Fruit fly (Drosophila melanogaster) whole organism, embryonic: ENCODE results near the gene CG33181.

Experiments used
- B-H1 ChIP-seq: fragments of 200-800 bp; sonication (Bioruptor generic); IDR thresholded peaks from 3 replicates; pipeline ENCODE4 v1.3.6; 2022; ENCODE audit warnings: missing biosample characterization, missing genetic modification characterization
- CG10209 ChIP-seq: fragments of 200-800 bp; sonication (Bioruptor generic); optimal IDR thresholded peaks from 3 replicates; lab custom pipeline; 2017; ENCODE audit warnings: missing biosample characterization, mild to moderate bottlenecking, missing genetic modification characterization, missing genetic modification reagents
- CG11085 ChIP-seq: fragments of 200-800 bp; sonication (Bioruptor generic); IDR thresholded peaks from 2 replicates; pipeline ENCODE4 v1.3.6; 2022; ENCODE audit warnings: missing biosample characterization, missing genetic modification characterization
- CG12942 ChIP-seq: fragments of 200-800 bp; sonication (Bioruptor generic); optimal IDR thresholded peaks from 3 replicates; lab custom pipeline; 2016; ENCODE audit warnings: missing biosample characterization, missing genetic modification characterization
- CG13287 ChIP-seq: fragments of 200-800 bp; sonication (Bioruptor generic); IDR thresholded peaks from 2 replicates; pipeline ENCODE4 v1.3.6; 2022; ENCODE audit warnings: missing biosample characterization, missing genetic modification characterization; ENCODE audit not compliant: partially characterized antibody
- CG13624 ChIP-seq: fragments of 200-800 bp; sonication (Bioruptor generic); optimal IDR thresholded peaks from 2 replicates; lab custom pipeline; 2016; ENCODE audit warnings: missing biosample characterization, missing genetic modification characterization
- CG14441 ChIP-seq: fragments of 200-800 bp; sonication (Bioruptor generic); IDR thresholded peaks from 2 replicates; pipeline ENCODE4 v1.3.6; 2022; ENCODE audit warnings: missing biosample characterization, missing genetic modification characterization
- CG14965 ChIP-seq: fragments of 200-800 bp; sonication (Bioruptor generic); optimal IDR thresholded peaks from 2 replicates; lab custom pipeline; 2016; ENCODE audit warnings: missing biosample characterization, missing genetic modification characterization, borderline replicate concordance
- CG1603 ChIP-seq: fragments of 200-800 bp; sonication (Bioruptor generic); optimal IDR thresholded peaks from 2 replicates; lab custom pipeline; 2019; ENCODE audit warnings: missing biosample characterization, mild to moderate bottlenecking, missing genetic modification characterization, moderate library complexity
- CG16779 ChIP-seq: fragments of 200-800 bp; sonication (Bioruptor generic); IDR thresholded peaks from 2 replicates; pipeline ENCODE4 v1.3.6; 2022; ENCODE audit warnings: missing biosample characterization, missing genetic modification characterization
- CG16813 ChIP-seq: fragments of 200-800 bp; sonication (Bioruptor generic); IDR thresholded peaks from 3 replicates; pipeline ENCODE4 v1.3.6; 2022; ENCODE audit warnings: missing biosample characterization, missing genetic modification characterization; ENCODE audit not compliant: partially characterized antibody
- CG16815 ChIP-seq: fragments of 200-800 bp; sonication (Bioruptor generic); optimal IDR thresholded peaks from 3 replicates; lab custom pipeline; 2017; ENCODE audit warnings: missing biosample characterization, mild to moderate bottlenecking, missing genetic modification characterization
- CG2678 ChIP-seq: fragments of 200-800 bp; sonication (Bioruptor generic); optimal IDR thresholded peaks from 3 replicates; lab custom pipeline; 2019; ENCODE audit warnings: missing biosample characterization, mild to moderate bottlenecking, missing genetic modification characterization, moderate library complexity
- CG30403 ChIP-seq: fragments of 200-800 bp; sonication (Bioruptor generic); optimal IDR thresholded peaks from 3 replicates; lab custom pipeline; 2016; ENCODE audit warnings: missing biosample characterization, missing genetic modification characterization
- CG6765 ChIP-seq: fragments of 200-800 bp; sonication (Bioruptor generic); optimal IDR thresholded peaks from 3 replicates; lab custom pipeline; 2017; ENCODE audit warnings: missing biosample characterization, mild to moderate bottlenecking, missing genetic modification characterization
- CG6854 ChIP-seq: fragments of 200-800 bp; sonication (Bioruptor generic); optimal IDR thresholded peaks from 3 replicates; lab custom pipeline; 2017; ENCODE audit warnings: missing biosample characterization, mild to moderate bottlenecking, missing genetic modification characterization
- CG7357 ChIP-seq: fragments of 200-800 bp; sonication (Bioruptor generic); IDR thresholded peaks from 3 replicates; pipeline ENCODE4 v1.3.6; 2022; ENCODE audit warnings: missing biosample characterization, missing genetic modification characterization
- CG7963 ChIP-seq: fragments of 200-800 bp; sonication (Bioruptor generic); IDR thresholded peaks from 3 replicates; pipeline ENCODE4 v1.3.6; 2022; ENCODE audit warnings: missing biosample characterization, missing genetic modification characterization; ENCODE audit not compliant: partially characterized antibody
- CG8089 ChIP-seq: fragments of 200-800 bp; sonication (Bioruptor generic); optimal IDR thresholded peaks from 3 replicates; lab custom pipeline; 2016; ENCODE audit warnings: missing biosample characterization, missing genetic modification characterization
- CG8281 ChIP-seq: fragments of 200-800 bp; sonication (Bioruptor generic); optimal IDR thresholded peaks from 2 replicates; lab custom pipeline; 2018; ENCODE audit warnings: missing biosample characterization, mild to moderate bottlenecking, missing genetic modification characterization, moderate library complexity
- CG9932 ChIP-seq: fragments of 200-800 bp; sonication (Bioruptor generic); IDR thresholded peaks from 2 replicates; pipeline ENCODE4 v1.3.6; 2022; ENCODE audit warnings: missing biosample characterization, missing genetic modification characterization
- CHES-1-like ChIP-seq: fragments of 200-800 bp; sonication (Bioruptor generic); optimal IDR thresholded peaks from 2 replicates; lab custom pipeline; 2016; ENCODE audit warnings: missing biosample characterization, missing genetic modification characterization
- CTCF ChIP-seq: fragments of 200-800 bp; sonication (Bioruptor generic); optimal IDR thresholded peaks from 2 replicates; lab custom pipeline; 2017; ENCODE audit warnings: missing biosample characterization, mild to moderate bottlenecking, missing genetic modification characterization, moderate library complexity
- CkIIα-i1 ChIP-seq: fragments of 200-800 bp; sonication (Bioruptor generic); IDR thresholded peaks from 2 replicates; pipeline ENCODE4 v1.3.6; 2022; ENCODE audit warnings: missing biosample characterization, missing genetic modification characterization
- Dref ChIP-seq: fragments of 200-800 bp; sonication (Bioruptor generic); IDR thresholded peaks from 2 replicates; pipeline ENCODE4 v1.3.6; 2022; ENCODE audit warnings: missing biosample characterization, missing genetic modification characterization
- ERR ChIP-seq: fragments of 200-800 bp; sonication (Bioruptor generic); optimal IDR thresholded peaks from 2 replicates; lab custom pipeline; 2016; ENCODE audit warnings: missing biosample characterization, missing genetic modification characterization
- Ets65A ChIP-seq: fragments of 200-800 bp; sonication (Bioruptor generic); peaks from one replicate; lab custom pipeline; 2016; ENCODE audit warnings: missing biosample characterization, missing genetic modification characterization
- GATAe ChIP-seq: fragments of 200-800 bp; sonication (Bioruptor generic); conservative IDR thresholded peaks from 2 replicates; pipeline ENCODE4 v1.3.6; 2022; ENCODE audit warnings: missing biosample characterization, missing genetic modification characterization
- Hand ChIP-seq: fragments of 200-800 bp; sonication (Bioruptor generic); optimal IDR thresholded peaks from 2 replicates; lab custom pipeline; 2017; ENCODE audit warnings: mild to moderate bottlenecking, missing biosample characterization, missing genetic modification reagents, missing genetic modification characterization
- Nf-YC ChIP-seq: fragments of 200-800 bp; optimal IDR thresholded peaks from 3 replicates; lab custom pipeline; 2019; ENCODE audit warnings: missing biosample characterization, mild to moderate bottlenecking, missing genetic modification characterization, moderate library complexity
- Oli ChIP-seq: fragments of 200-800 bp; sonication (Bioruptor generic); optimal IDR thresholded peaks from 2 replicates; lab custom pipeline; 2018; ENCODE audit warnings: missing biosample characterization, mild to moderate bottlenecking, missing genetic modification characterization, moderate library complexity
- Scr ChIP-seq: fragments of 200-800 bp; sonication (Bioruptor generic); IDR thresholded peaks from 2 replicates; pipeline ENCODE4 v1.3.6; 2022; ENCODE audit warnings: missing biosample characterization, missing genetic modification characterization; ENCODE audit not compliant: partially characterized antibody
- amos ChIP-seq: fragments of 200-800 bp; sonication (Bioruptor generic); IDR thresholded peaks from 2 replicates; pipeline ENCODE4 v1.3.6; 2022; ENCODE audit warnings: missing biosample characterization, missing genetic modification characterization; ENCODE audit not compliant: partially characterized antibody
- bbx ChIP-seq: fragments of 200-800 bp; sonication (Bioruptor generic); IDR thresholded peaks from 2 replicates; pipeline ENCODE4 v1.3.6; 2022; ENCODE audit warnings: missing biosample characterization, missing genetic modification characterization; ENCODE audit not compliant: partially characterized antibody
- cato ChIP-seq: fragments of 200-800 bp; sonication (Bioruptor generic); optimal IDR thresholded peaks from 2 replicates; lab custom pipeline; 2016; ENCODE audit warnings: missing biosample characterization, missing genetic modification characterization, borderline replicate concordance
- ci ChIP-seq: fragments of 200-800 bp; sonication (Bioruptor generic); IDR thresholded peaks from 3 replicates; pipeline ENCODE4 v1.3.6; 2022; ENCODE audit warnings: missing biosample characterization, missing genetic modification characterization
- danr ChIP-seq: fragments of 200-800 bp; sonication (Bioruptor generic); IDR thresholded peaks from 2 replicates; pipeline ENCODE4 v1.3.6; 2022; ENCODE audit warnings: missing biosample characterization, missing genetic modification characterization
- emc ChIP-seq: fragments of 200-800 bp; sonication (Bioruptor generic); optimal IDR thresholded peaks from 2 replicates; lab custom pipeline; 2016; ENCODE audit warnings: missing biosample characterization, missing genetic modification characterization
- fd3F ChIP-seq: fragments of 200-800 bp; sonication (Bioruptor generic); optimal IDR thresholded peaks from 2 replicates; lab custom pipeline; 2018; ENCODE audit warnings: missing biosample characterization, mild to moderate bottlenecking, missing genetic modification characterization, moderate library complexity
- hb ChIP-seq: fragments of 200-800 bp; sonication (Bioruptor generic); IDR thresholded peaks from 3 replicates; pipeline ENCODE4 v1.3.6; 2022; ENCODE audit warnings: missing biosample characterization, missing genetic modification characterization; ENCODE audit not compliant: partially characterized antibody
- ind ChIP-seq: fragments of 200-800 bp; sonication (Bioruptor generic); optimal IDR thresholded peaks from 3 replicates; lab custom pipeline; 2016; ENCODE audit warnings: missing biosample characterization, missing genetic modification characterization
- inv ChIP-seq: fragments of 200-800 bp; sonication (Bioruptor generic); IDR thresholded peaks from 2 replicates; pipeline ENCODE4 v1.3.6; 2022; ENCODE audit warnings: missing biosample characterization, missing genetic modification characterization; ENCODE audit not compliant: partially characterized antibody
- knrl ChIP-seq: fragments of 200-800 bp; sonication (Bioruptor generic); IDR thresholded peaks from 3 replicates; pipeline ENCODE4 v1.3.6; 2022; ENCODE audit warnings: missing biosample characterization, missing genetic modification characterization; ENCODE audit not compliant: partially characterized antibody
- lilli ChIP-seq: fragments of 200-800 bp; sonication (Bioruptor generic); optimal IDR thresholded peaks from 3 replicates; lab custom pipeline; 2016; ENCODE audit warnings: missing biosample characterization, missing genetic modification characterization
- nmo ChIP-seq: fragments of 200-800 bp; sonication (Bioruptor generic); optimal IDR thresholded peaks from 2 replicates; lab custom pipeline; 2018; ENCODE audit warnings: missing biosample characterization, mild to moderate bottlenecking, missing genetic modification characterization, moderate library complexity
- onecut ChIP-seq: fragments of 200-800 bp; sonication (Bioruptor generic); IDR thresholded peaks from 2 replicates; pipeline ENCODE4 v1.3.6; 2022; ENCODE audit warnings: missing biosample characterization, missing genetic modification characterization
- pan ChIP-seq, 4 experiments: fragments of >200 bp in 3 of 4; fragments of 200-800 bp in 1 of 4; sonication (Bioruptor generic) in 1 of 4; optimal IDR thresholded peaks in 3 of 4; IDR thresholded peaks in 1 of 4; 2 replicates each; pipeline versions ENCODE4 v1.3.6 to Lab custom; 2017 to 2022; ENCODE audit warnings: missing biosample characterization in 2 of 4, missing genetic modification characterization in 2 of 4, mixed read lengths in 1 of 4
- peb ChIP-seq: fragments of 200-800 bp; sonication (Bioruptor generic); IDR thresholded peaks from 2 replicates; pipeline ENCODE4 v1.3.6; 2022; ENCODE audit warnings: missing biosample characterization, missing genetic modification characterization
- slou ChIP-seq: fragments of 200-800 bp; sonication (Bioruptor generic); optimal IDR thresholded peaks from 3 replicates; lab custom pipeline; 2016; ENCODE audit warnings: missing biosample characterization, missing genetic modification characterization
- tll ChIP-seq, 2 experiments: fragments of 200-800 bp in 1 of 2; fragments of >200 bp in 1 of 2; sonication (Bioruptor generic) in 1 of 2; optimal IDR thresholded peaks; 2 replicates each; lab custom pipeline; 2017 to 2019; ENCODE audit warnings: missing biosample characterization in 2 of 2, missing genetic modification characterization in 2 of 2, mild to moderate bottlenecking in 1 of 2, moderate library complexity in 1 of 2
- trem ChIP-seq: fragments of 200-800 bp; optimal IDR thresholded peaks from 3 replicates; lab custom pipeline; 2019; ENCODE audit warnings: missing biosample characterization, mild to moderate bottlenecking, missing genetic modification characterization, moderate library complexity

CG33181 gene

dm6 chrX:8452163-8452562, 37.0 kb upstream of the CG33181 start (continued):
- TF ChIP-seq CG6854 (GFP tag; lab: Kevin White, UChicago) (no peak), CG1603 (no peak), CG11085 (GFP tag; lab: Robert Waterston, UW) (no peak), ind (no peak), ERR (GFP tag; lab: Kevin White, UChicago) (no peak), CG9932 (GFP tag; lab: Robert Waterston, UW) (no peak), CG8089 (no peak), bbx (GFP tag; lab: Robert Waterston, UW) (peak; percentile 61; the same call in 1 of the 2 replicates), CG16813 (GFP tag; lab: Robert Waterston, UW) (peak; percentile 99), Dref (no peak), cato (GFP tag; lab: Kevin White, UChicago) (no peak), tll (GFP tag; optimal IDR thresholded peaks at IDR 0.05; lab: Kevin White, UChicago) (no peak), CkIIα-i1 (GFP tag; lab: Robert Waterston, UW) (no peak), CTCF (GFP tag; lab: Kevin White, UChicago) (no peak), CG13624 (GFP tag; lab: Kevin White, UChicago) (no peak), amos (peak; percentile 81), CG14965 (GFP tag; lab: Kevin White, UChicago) (no peak), nmo (GFP tag; lab: Kevin White, UChicago) (no peak), Ets65A (no peak), pan (optimal IDR thresholded peaks at IDR 0.05; lab: Kevin White, UChicago) (no peak), pan (GFP tag; optimal IDR thresholded peaks at IDR 0.05 in 1 of 2, IDR thresholded peaks at IDR 0.05 in 1 of 2) (no peak), CG10209 (GFP tag; lab: Kevin White, UChicago) (no peak), emc (GFP tag; lab: Kevin White, UChicago) (no peak), CG6765 (GFP tag; lab: Kevin White, UChicago) (no peak), Scr (GFP tag; lab: Robert Waterston, UW) (peak; percentile 90), Nf-YC (no peak), B-H1 (GFP tag; lab: Robert Waterston, UW) (no peak), GATAe (GFP tag; lab: Robert Waterston, UW) (no peak), Hand (GFP tag; lab: Kevin White, UChicago) (no peak), peb (GFP tag; lab: Robert Waterston, UW) (no peak), CG7963 (peak; percentile 100), CG2678 (tag; lab: Kevin White, UChicago) (no peak), inv (GFP tag; lab: Robert Waterston, UW) (peak; percentile 82; the same call in 1 of the 2 replicates), CG30403 (no peak), CHES-1-like (GFP tag; lab: Kevin White, UChicago) (no peak), CG16779 (GFP tag; lab: Robert Waterston, UW) (no peak), danr (no peak), CG12942 (GFP tag; lab: Kevin White, UChicago) (no peak), trem (no peak), knrl (GFP tag; lab: Robert Waterston, UW) (peak; percentile 48; the same call in 2 of the 3 replicates), onecut (GFP tag; lab: Robert Waterston, UW) (no peak), fd3F (GFP tag; lab: Kevin White, UChicago) (no peak), lilli (GFP tag; lab: Kevin White, UChicago) (no peak), CG14441 (GFP tag; lab: Robert Waterston, UW) (no peak), CG13287 (peak; percentile 85), hb (GFP tag; lab: Robert Waterston, UW) (peak; percentile 100), ci (GFP tag; lab: Robert Waterston, UW) (no peak), slou (GFP tag; lab: Kevin White, UChicago) (no peak), Oli (tag; lab: Kevin White, UChicago) (no peak), CG8281 (tag; lab: Kevin White, UChicago) (no peak), CG16815 (GFP tag; lab: Kevin White, UChicago) (no peak), CG7357 (GFP tag; lab: Robert Waterston, UW) (no peak)
